Fruit fly (Drosophila melanogaster) whole organism, embryonic: ENCODE data around the gene CG43338.

Source experiments
- Aef1 ChIP-seq: fragments of 200-800 bp; sonication (Bioruptor generic); IDR thresholded peaks from 3 replicates; pipeline ENCODE4 v1.3.6; 2022; ENCODE audit warnings: missing biosample characterization, missing genetic modification characterization
- Atf6 ChIP-seq: fragments of 200-800 bp; sonication (Bioruptor generic); IDR thresholded peaks from 2 replicates; pipeline ENCODE4 v1.3.6; 2022; ENCODE audit warnings: missing biosample characterization, missing genetic modification characterization
- CG10431 ChIP-seq: fragments of 200-800 bp; sonication (Bioruptor generic); optimal IDR thresholded peaks from 3 replicates; lab custom pipeline; 2018; ENCODE audit warnings: missing biosample characterization, mild to moderate bottlenecking, missing genetic modification characterization
- CG11695 ChIP-seq: fragments of 200-800 bp; sonication (Bioruptor generic); IDR thresholded peaks from 3 replicates; pipeline ENCODE4 v1.3.6; 2022; ENCODE audit warnings: missing biosample characterization, missing genetic modification characterization
- CG12104 ChIP-seq: fragments of 200-800 bp; sonication (Bioruptor generic); optimal IDR thresholded peaks from 3 replicates; lab custom pipeline; 2016; ENCODE audit warnings: missing biosample characterization, missing genetic modification characterization
- CG14710 ChIP-seq: fragments of 200-800 bp; sonication (Bioruptor generic); optimal IDR thresholded peaks from 3 replicates; lab custom pipeline; 2019; ENCODE audit warnings: missing biosample characterization, mild to moderate bottlenecking, missing genetic modification characterization, moderate library complexity
- CG15011 ChIP-seq: fragments of 200-800 bp; sonication (Bioruptor generic); optimal IDR thresholded peaks from 3 replicates; lab custom pipeline; 2018; ENCODE audit warnings: missing biosample characterization, mild to moderate bottlenecking, missing genetic modification characterization
- CG1529 ChIP-seq: fragments of 200-800 bp; sonication (Bioruptor generic); optimal IDR thresholded peaks from 3 replicates; lab custom pipeline; 2018; ENCODE audit warnings: missing biosample characterization, missing genetic modification characterization
- CG17829 ChIP-seq: fragments of 200-800 bp; optimal IDR thresholded peaks from 2 replicates; lab custom pipeline; 2019; ENCODE audit warnings: missing biosample characterization, mild to moderate bottlenecking, missing genetic modification characterization, moderate library complexity
- CG31441 ChIP-seq: fragments of 200-800 bp; sonication (Bioruptor generic); IDR thresholded peaks from 2 replicates; pipeline ENCODE4 v1.3.6; 2022; ENCODE audit warnings: missing biosample characterization, missing genetic modification characterization
- CG32767 ChIP-seq: fragments of 200-800 bp; sonication (Bioruptor generic); IDR thresholded peaks from 2 replicates; pipeline ENCODE4 v1.3.6; 2022; ENCODE audit warnings: missing biosample characterization, missing genetic modification characterization
- CG7987 ChIP-seq: fragments of 200-800 bp; sonication (Bioruptor generic); optimal IDR thresholded peaks from 2 replicates; lab custom pipeline; 2018; ENCODE audit warnings: missing biosample characterization, mild to moderate bottlenecking, missing genetic modification characterization, moderate library complexity
- CG9215 ChIP-seq: fragments of 200-800 bp; sonication (Bioruptor generic); IDR thresholded peaks from 2 replicates; pipeline ENCODE4 v1.3.6; 2022; ENCODE audit warnings: missing biosample characterization, missing genetic modification characterization
- CHES-1-like ChIP-seq: fragments of 200-800 bp; sonication (Bioruptor generic); optimal IDR thresholded peaks from 2 replicates; lab custom pipeline; 2016; ENCODE audit warnings: missing biosample characterization, missing genetic modification characterization
- Chrac-16 ChIP-seq: fragments of 200-800 bp; sonication (Bioruptor generic); optimal IDR thresholded peaks from 3 replicates; lab custom pipeline; 2016; ENCODE audit warnings: missing biosample characterization, missing genetic modification characterization
- CkIIα-i1 ChIP-seq: fragments of 200-800 bp; sonication (Bioruptor generic); IDR thresholded peaks from 2 replicates; pipeline ENCODE4 v1.3.6; 2022; ENCODE audit warnings: missing biosample characterization, missing genetic modification characterization
- Dbx ChIP-seq: fragments of 200-800 bp; sonication (Bioruptor generic); IDR thresholded peaks from 3 replicates; pipeline ENCODE4 v1.3.6; 2022; ENCODE audit warnings: missing biosample characterization, missing genetic modification characterization
- Dek ChIP-seq: fragments of 200-800 bp; sonication (Bioruptor generic); optimal IDR thresholded peaks from 3 replicates; lab custom pipeline; 2019; ENCODE audit warnings: missing biosample characterization, mild to moderate bottlenecking, missing genetic modification characterization, moderate library complexity
- Doc3 ChIP-seq: fragments of 200-800 bp; sonication (Bioruptor generic); IDR thresholded peaks from 3 replicates; pipeline ENCODE4 v1.3.6; 2022; ENCODE audit warnings: missing biosample characterization, missing genetic modification characterization; ENCODE audit not compliant: partially characterized antibody
- Dref ChIP-seq: fragments of 200-800 bp; sonication (Bioruptor generic); IDR thresholded peaks from 2 replicates; pipeline ENCODE4 v1.3.6; 2022; ENCODE audit warnings: missing biosample characterization, missing genetic modification characterization
- ERR ChIP-seq: fragments of 200-800 bp; sonication (Bioruptor generic); optimal IDR thresholded peaks from 2 replicates; lab custom pipeline; 2016; ENCODE audit warnings: missing biosample characterization, missing genetic modification characterization
- Eip74EF ChIP-seq, 2 experiments: fragments of 200-800 bp in 1 of 2; fragments of >200 bp in 1 of 2; sonication (Bioruptor generic) in 1 of 2; optimal IDR thresholded peaks; 2 replicates each; lab custom pipeline; 2017 to 2019; ENCODE audit warnings: missing biosample characterization in 2 of 2, missing genetic modification characterization in 2 of 2, mild to moderate bottlenecking in 1 of 2, moderate library complexity in 1 of 2
- Mad ChIP-seq: fragments of 200-800 bp; sonication (Bioruptor generic); optimal IDR thresholded peaks from 2 replicates; lab custom pipeline; 2016; ENCODE audit warnings: missing biosample characterization, missing genetic modification characterization
- Med ChIP-seq: fragments of 200-800 bp; sonication (Bioruptor generic); peaks from one replicate; lab custom pipeline; 2016; ENCODE audit warnings: missing biosample characterization, missing genetic modification characterization, mild to moderate bottlenecking, inconsistent platforms, moderate library complexity
- Oaz ChIP-seq: fragments of 200-800 bp; sonication (Bioruptor generic); IDR thresholded peaks from 2 replicates; pipeline ENCODE4 v1.3.6; 2022; ENCODE audit warnings: missing biosample characterization, missing genetic modification characterization
- Tbp ChIP-seq: fragments of >200 bp; optimal IDR thresholded peaks from 2 replicates; lab custom pipeline; 2018; ENCODE audit warnings: missing biosample characterization, missing genetic modification characterization
- ac ChIP-seq: fragments of 200-800 bp; sonication (Bioruptor generic); optimal IDR thresholded peaks from 3 replicates; lab custom pipeline; 2017; ENCODE audit warnings: missing biosample characterization, mild to moderate bottlenecking, missing genetic modification characterization
- al ChIP-seq: fragments of 200-800 bp; sonication (Bioruptor generic); IDR thresholded peaks from 2 replicates; pipeline ENCODE4 v1.3.6; 2022; ENCODE audit warnings: missing biosample characterization, missing genetic modification characterization
- amos ChIP-seq: fragments of 200-800 bp; sonication (Bioruptor generic); IDR thresholded peaks from 2 replicates; pipeline ENCODE4 v1.3.6; 2022; ENCODE audit warnings: missing biosample characterization, missing genetic modification characterization; ENCODE audit not compliant: partially characterized antibody
- ase ChIP-seq: fragments of 200-800 bp; sonication (Bioruptor generic); IDR thresholded peaks from 3 replicates; pipeline ENCODE4 v1.3.6; 2022; ENCODE audit warnings: missing biosample characterization, missing genetic modification characterization
- bab2 ChIP-seq: fragments of 200-800 bp; sonication (Bioruptor generic); optimal IDR thresholded peaks from 2 replicates; lab custom pipeline; 2016; ENCODE audit warnings: missing biosample characterization, missing genetic modification characterization
- cato ChIP-seq: fragments of 200-800 bp; sonication (Bioruptor generic); optimal IDR thresholded peaks from 2 replicates; lab custom pipeline; 2016; ENCODE audit warnings: missing biosample characterization, missing genetic modification characterization, borderline replicate concordance
- caup ChIP-seq: fragments of 200-800 bp; sonication (Bioruptor generic); optimal IDR thresholded peaks from 3 replicates; lab custom pipeline; 2017; ENCODE audit warnings: missing biosample characterization, mild to moderate bottlenecking, missing genetic modification characterization, moderate library complexity; ENCODE audit not compliant: severe bottlenecking
- chn ChIP-seq: fragments of 200-800 bp; sonication (Bioruptor generic); optimal IDR thresholded peaks from 2 replicates; lab custom pipeline; 2016; ENCODE audit warnings: missing biosample characterization, missing genetic modification characterization
- ci ChIP-seq: fragments of 200-800 bp; sonication (Bioruptor generic); IDR thresholded peaks from 3 replicates; pipeline ENCODE4 v1.3.6; 2022; ENCODE audit warnings: missing biosample characterization, missing genetic modification characterization
- crp ChIP-seq, 2 experiments: fragments of 200-800 bp; sonication (Bioruptor generic); optimal IDR thresholded peaks; 2 replicates in 1 of 2; 3 replicates in 1 of 2; lab custom pipeline; 2017; ENCODE audit warnings: missing biosample characterization in 2 of 2, missing genetic modification characterization in 2 of 2, mild to moderate bottlenecking in 1 of 2, moderate library complexity in 1 of 2
- danr ChIP-seq: fragments of 200-800 bp; sonication (Bioruptor generic); IDR thresholded peaks from 2 replicates; pipeline ENCODE4 v1.3.6; 2022; ENCODE audit warnings: missing biosample characterization, missing genetic modification characterization
- disco-r ChIP-seq: fragments of 200-800 bp; sonication (Bioruptor generic); optimal IDR thresholded peaks from 2 replicates; lab custom pipeline; 2016; ENCODE audit warnings: missing biosample characterization, missing genetic modification characterization
- fru ChIP-seq: fragments of >200 bp; optimal IDR thresholded peaks from 2 replicates; lab custom pipeline; 2017
- gcm2 ChIP-seq: fragments of 200-800 bp; sonication (Bioruptor generic); optimal IDR thresholded peaks from 2 replicates; lab custom pipeline; 2016; ENCODE audit warnings: missing biosample characterization, missing genetic modification characterization
- gem ChIP-seq: fragments of 200-800 bp; sonication (Bioruptor generic); optimal IDR thresholded peaks from 2 replicates; lab custom pipeline; 2019; ENCODE audit warnings: missing biosample characterization, mild to moderate bottlenecking, missing genetic modification characterization, moderate library complexity
- her ChIP-seq: fragments of 200-800 bp; sonication (Bioruptor generic); optimal IDR thresholded peaks from 2 replicates; lab custom pipeline; 2016; ENCODE audit warnings: missing biosample characterization, missing genetic modification characterization
- hkb ChIP-seq, 2 experiments: fragments of 200-800 bp in 1 of 2; fragments of >200 bp in 1 of 2; sonication (Bioruptor generic) in 1 of 2; IDR thresholded peaks in 1 of 2; optimal IDR thresholded peaks in 1 of 2; 2 replicates each; pipeline versions ENCODE4 v1.3.6 to Lab custom; 2017 to 2022; ENCODE audit warnings: missing biosample characterization in 1 of 2, missing genetic modification characterization in 1 of 2
- hth ChIP-seq: fragments of >200 bp; optimal IDR thresholded peaks from 2 replicates; lab custom pipeline; 2017; ENCODE audit warnings: inconsistent platforms
- kah ChIP-seq: fragments of 200-800 bp; sonication (Bioruptor generic); optimal IDR thresholded peaks from 2 replicates; lab custom pipeline; 2018; ENCODE audit warnings: missing biosample characterization, mild to moderate bottlenecking, missing genetic modification characterization
- lilli ChIP-seq: fragments of 200-800 bp; sonication (Bioruptor generic); optimal IDR thresholded peaks from 3 replicates; lab custom pipeline; 2016; ENCODE audit warnings: missing biosample characterization, missing genetic modification characterization
- lola ChIP-seq, 3 experiments: fragments of >200 bp in 2 of 3; fragments of 200-800 bp in 1 of 3; sonication (Bioruptor generic) in 1 of 3; optimal IDR thresholded peaks; 2 replicates each; lab custom pipeline; 2017 to 2019; ENCODE audit warnings: missing biosample characterization in 3 of 3, missing genetic modification characterization in 3 of 3, mild to moderate bottlenecking in 1 of 3, moderate library complexity in 1 of 3
- sug ChIP-seq: fragments of 200-800 bp; optimal IDR thresholded peaks from 2 replicates; lab custom pipeline; 2019; ENCODE audit warnings: missing biosample characterization, mild to moderate bottlenecking, missing genetic modification characterization, moderate library complexity
- unc-4 ChIP-seq: fragments of 200-800 bp; sonication (Bioruptor generic); IDR thresholded peaks from 2 replicates; pipeline ENCODE4 v1.3.6; 2022; ENCODE audit warnings: missing biosample characterization, missing genetic modification characterization; ENCODE audit not compliant: partially characterized antibody
- vfl ChIP-seq: fragments of 200-800 bp; sonication (Bioruptor generic); optimal IDR thresholded peaks from 2 replicates; lab custom pipeline; 2016; ENCODE audit warnings: missing biosample characterization, missing genetic modification characterization

The CG43338 gene

dm6 chr2L:18688646-18689296 is 17.7 kb upstream of the CG43338 start, which contains the start of gene msl-1 (continued):
- TF ChIP-seq kah (GFP tag; lab: Kevin White, UChicago), result no peak
- no peak for TF ChIP-seq CG7987 (GFP tag; lab: Kevin White, UChicago)
- peak; percentile 98 for TF ChIP-seq amos
- peak; percentile 8 for TF ChIP-seq chn
- no peak for TF ChIP-seq CG32767 (GFP tag; lab: Robert Waterston, UW)
- no peak for TF ChIP-seq CG11695 (GFP tag; lab: Robert Waterston, UW)
- peak; percentile 58 for TF ChIP-seq sug (tag; lab: Kevin White, UChicago)
- peak; percentile 25; the same call in 1 of the 2 replicates for TF ChIP-seq CG9215
- TF ChIP-seq caup, result no peak
- peak; percentile 86 for TF ChIP-seq Med (GFP tag; lab: Kevin White, UChicago)
- peak; percentile 16 for TF ChIP-seq CG14710
- peak; percentile 86 for TF ChIP-seq Doc3 (GFP tag; lab: Robert Waterston, UW)
- no peak for TF ChIP-seq Chrac-16 (GFP tag; lab: Kevin White, UChicago)
- peak; percentile 47; the same call in 1 of the 3 replicates for TF ChIP-seq ci (GFP tag; lab: Robert Waterston, UW)
- no peak for TF ChIP-seq Oaz (GFP tag; lab: Robert Waterston, UW)
- TF ChIP-seq cato (GFP tag; lab: Kevin White, UChicago), result no peak
- TF ChIP-seq CG1529 (GFP tag; lab: Kevin White, UChicago), result no peak
- TF ChIP-seq hth (lab: Kevin White, UChicago), result no peak
- 0 out of 3 replicates have a peak, but pooled peaks have one; percentile 18 for TF ChIP-seq ase (GFP tag; lab: Robert Waterston, UW)
- no peak for TF ChIP-seq danr
- TF ChIP-seq CG15011 (GFP tag; lab: Kevin White, UChicago), result no peak
- peak in 1 of 2 experiments; percentile 28 for TF ChIP-seq crp (GFP tag; optimal IDR thresholded peaks at IDR 0.05; lab: Kevin White, UChicago)
- no peak for TF ChIP-seq disco-r (GFP tag; lab: Kevin White, UChicago)
- TF ChIP-seq Atf6 (GFP tag; lab: Robert Waterston, UW), result no peak
- TF ChIP-seq CG12104 (GFP tag; lab: Kevin White, UChicago), result no peak
- TF ChIP-seq gcm2, result no peak
- peak; percentile 77 for TF ChIP-seq unc-4 (GFP tag; lab: Robert Waterston, UW)
- no peak for TF ChIP-seq Dek (tag; lab: Kevin White, UChicago)
- no peak for TF ChIP-seq Mad (GFP tag; lab: Kevin White, UChicago)
- no peak for TF ChIP-seq CG10431 (GFP tag; lab: Kevin White, UChicago)
- TF ChIP-seq Tbp (GFP tag; lab: Kevin White, UChicago), result no peak
- TF ChIP-seq gem (tag; lab: Kevin White, UChicago), result no peak
- peak; percentile 55 for TF ChIP-seq lilli (GFP tag; lab: Kevin White, UChicago)
- no peak for TF ChIP-seq ERR (GFP tag; lab: Kevin White, UChicago)
- TF ChIP-seq Eip74EF (GFP tag; optimal IDR thresholded peaks at IDR 0.05; lab: Kevin White, UChicago), result no peak
- no peak for TF ChIP-seq hkb (optimal IDR thresholded peaks at IDR 0.05; lab: Kevin White, UChicago)
- no peak for TF ChIP-seq hkb (GFP tag; IDR thresholded peaks at IDR 0.05; lab: Robert Waterston, UW)
- peak; percentile 25 for TF ChIP-seq CG17829
- peak; percentile 53 for TF ChIP-seq Dref (GFP tag; lab: Robert Waterston, UW)
- TF ChIP-seq fru (lab: Kevin White, UChicago), result no peak
- TF ChIP-seq al (GFP tag; lab: Robert Waterston, UW), result peak; percentile 45; the same call in 1 of the 2 replicates
- peak; percentile 27; the same call in 1 of the 3 replicates for TF ChIP-seq Aef1
- no peak for TF ChIP-seq lola (GFP tag; optimal IDR thresholded peaks at IDR 0.05; lab: Kevin White, UChicago)
- TF ChIP-seq CHES-1-like (GFP tag; lab: Kevin White, UChicago), result no peak
- TF ChIP-seq Dbx (GFP tag; lab: Robert Waterston, UW), result peak; percentile 68
- TF ChIP-seq CkIIα-i1 (GFP tag; lab: Robert Waterston, UW), result no peak
- no peak for TF ChIP-seq bab2 (GFP tag; lab: Kevin White, UChicago)
- TF ChIP-seq vfl (GFP tag; lab: Kevin White, UChicago), result peak; percentile 12
- no peak for TF ChIP-seq her
- TF ChIP-seq CG31441 (GFP tag; lab: Robert Waterston, UW), result no peak
- no peak for TF ChIP-seq ac (GFP tag; lab: Kevin White, UChicago)
